Fruit fly (Drosophila melanogaster) whole organism, embryonic: ENCODE measurements around the gene CG43845.

Experiments used
- Abd-B ChIP-seq: fragments of 200-800 bp; sonication (Bioruptor generic); optimal IDR thresholded peaks from 2 replicates; lab custom pipeline; 2018; ENCODE audit warnings: missing biosample characterization, mild to moderate bottlenecking, missing genetic modification characterization, moderate library complexity
- Adf1 ChIP-seq: fragments of 200-800 bp; sonication (Bioruptor generic); IDR thresholded peaks from 2 replicates; pipeline ENCODE4 v1.3.6; 2022; ENCODE audit warnings: missing biosample characterization, missing genetic modification characterization
- Asciz ChIP-seq: fragments of 200-800 bp; sonication (Bioruptor generic); optimal IDR thresholded peaks from 2 replicates; lab custom pipeline; 2017; ENCODE audit warnings: missing biosample characterization, mild to moderate bottlenecking, missing genetic modification characterization, missing genetic modification reagents
- BEAF-32 ChIP-seq: fragments of 200-800 bp; sonication (Bioruptor generic); optimal IDR thresholded peaks from 3 replicates; lab custom pipeline; 2017; ENCODE audit warnings: missing biosample characterization, missing genetic modification characterization, mild to moderate bottlenecking, moderate library complexity, missing genetic modification reagents
- CG11247 ChIP-seq: fragments of 200-800 bp; sonication (Bioruptor generic); IDR thresholded peaks from 2 replicates; pipeline ENCODE4 v1.3.6; 2022; ENCODE audit warnings: missing biosample characterization, missing genetic modification characterization
- CG12104 ChIP-seq: fragments of 200-800 bp; sonication (Bioruptor generic); optimal IDR thresholded peaks from 3 replicates; lab custom pipeline; 2016; ENCODE audit warnings: missing biosample characterization, missing genetic modification characterization
- CG12769 ChIP-seq: fragments of 200-800 bp; sonication (Bioruptor generic); optimal IDR thresholded peaks from 2 replicates; lab custom pipeline; 2019; ENCODE audit warnings: missing biosample characterization, mild to moderate bottlenecking, missing genetic modification characterization, moderate library complexity
- CG13287 ChIP-seq: fragments of 200-800 bp; sonication (Bioruptor generic); IDR thresholded peaks from 2 replicates; pipeline ENCODE4 v1.3.6; 2022; ENCODE audit warnings: missing biosample characterization, missing genetic modification characterization; ENCODE audit not compliant: partially characterized antibody
- CG13894 ChIP-seq: fragments of 200-800 bp; sonication (Bioruptor generic); optimal IDR thresholded peaks from 3 replicates; lab custom pipeline; 2018; ENCODE audit warnings: missing biosample characterization, mild to moderate bottlenecking, missing genetic modification characterization, moderate library complexity
- CG15514 ChIP-seq: fragments of 200-800 bp; sonication (Bioruptor generic); optimal IDR thresholded peaks from 3 replicates; lab custom pipeline; 2017; ENCODE audit warnings: missing biosample characterization, missing genetic modification characterization, mild to moderate bottlenecking, moderate library complexity, missing genetic modification reagents
- CG16863 ChIP-seq: fragments of 200-800 bp; sonication (Bioruptor generic); optimal IDR thresholded peaks from 3 replicates; lab custom pipeline; 2016; ENCODE audit warnings: missing biosample characterization, missing genetic modification characterization
- CG17385 ChIP-seq: fragments of 200-800 bp; sonication (Bioruptor generic); optimal IDR thresholded peaks from 3 replicates; lab custom pipeline; 2018; ENCODE audit warnings: missing biosample characterization, mild to moderate bottlenecking, missing genetic modification characterization
- CG17802 ChIP-seq: fragments of 200-800 bp; sonication (Bioruptor generic); optimal IDR thresholded peaks from 2 replicates; lab custom pipeline; 2018; ENCODE audit warnings: missing biosample characterization, mild to moderate bottlenecking, missing genetic modification characterization, moderate library complexity
- CG18764 ChIP-seq: fragments of 200-800 bp; sonication (Bioruptor generic); optimal IDR thresholded peaks from 3 replicates; lab custom pipeline; 2016; ENCODE audit warnings: missing biosample characterization, missing genetic modification characterization
- CG5180 ChIP-seq: fragments of 200-800 bp; sonication (Bioruptor generic); optimal IDR thresholded peaks from 3 replicates; lab custom pipeline; 2017; ENCODE audit warnings: missing biosample characterization, missing genetic modification characterization, mild to moderate bottlenecking, moderate library complexity, missing genetic modification reagents
- CG6272 ChIP-seq: fragments of 200-800 bp; sonication (Bioruptor generic); IDR thresholded peaks from 2 replicates; pipeline ENCODE4 v1.3.6; 2022; ENCODE audit warnings: missing biosample characterization, missing genetic modification characterization
- CG8924 ChIP-seq: fragments of 200-800 bp; optimal IDR thresholded peaks from 3 replicates; lab custom pipeline; 2019; ENCODE audit warnings: missing biosample characterization, mild to moderate bottlenecking, missing genetic modification characterization, moderate library complexity
- CHES-1-like ChIP-seq: fragments of 200-800 bp; sonication (Bioruptor generic); optimal IDR thresholded peaks from 2 replicates; lab custom pipeline; 2016; ENCODE audit warnings: missing biosample characterization, missing genetic modification characterization
- Camta ChIP-seq: fragments of 200-800 bp; sonication (Bioruptor generic); optimal IDR thresholded peaks from 2 replicates; lab custom pipeline; 2016; ENCODE audit warnings: missing biosample characterization, missing genetic modification characterization
- D19B ChIP-seq: fragments of 200-800 bp; sonication (Bioruptor generic); optimal IDR thresholded peaks from 2 replicates; lab custom pipeline; 2017; ENCODE audit warnings: missing biosample characterization, mild to moderate bottlenecking, missing genetic modification characterization
- Deaf1 ChIP-seq: fragments of 200-800 bp; optimal IDR thresholded peaks from 3 replicates; lab custom pipeline; 2019; ENCODE audit warnings: missing biosample characterization, mild to moderate bottlenecking, missing genetic modification characterization, moderate library complexity
- Dp ChIP-seq: fragments of 200-800 bp; sonication (Bioruptor generic); optimal IDR thresholded peaks from 2 replicates; lab custom pipeline; 2018; ENCODE audit warnings: missing biosample characterization, mild to moderate bottlenecking, missing genetic modification characterization, moderate library complexity
- MBD-R2 ChIP-seq: fragments of 200-800 bp; sonication (Bioruptor generic); IDR thresholded peaks from 2 replicates; pipeline ENCODE4 v1.3.6; 2022; ENCODE audit warnings: missing biosample characterization, missing genetic modification characterization
- Myb ChIP-seq: fragments of 200-800 bp; sonication (Bioruptor generic); optimal IDR thresholded peaks from 2 replicates; lab custom pipeline; 2016; ENCODE audit warnings: missing biosample characterization, missing genetic modification characterization
- NC2α ChIP-seq: fragments of 200-800 bp; sonication (Bioruptor generic); optimal IDR thresholded peaks from 2 replicates; lab custom pipeline; 2016; ENCODE audit warnings: missing biosample characterization, missing genetic modification characterization
- Pdp1 ChIP-seq, 2 experiments: fragments of 200-800 bp; sonication (Bioruptor generic); optimal IDR thresholded peaks; 3 replicates each; lab custom pipeline; 2016; ENCODE audit warnings: missing biosample characterization in 2 of 2, missing genetic modification characterization in 2 of 2, mild to moderate bottlenecking in 1 of 2, moderate library complexity in 1 of 2
- Six4 ChIP-seq: fragments of 200-800 bp; sonication (Bioruptor generic); optimal IDR thresholded peaks from 2 replicates; lab custom pipeline; 2016; ENCODE audit warnings: missing biosample characterization, missing genetic modification characterization
- Xbp1 ChIP-seq: fragments of 200-800 bp; sonication (Bioruptor generic); optimal IDR thresholded peaks from 3 replicates; lab custom pipeline; 2016; ENCODE audit warnings: missing biosample characterization, mild to moderate bottlenecking, missing genetic modification characterization
- abd-A ChIP-seq: fragments of 200-800 bp; sonication (Bioruptor generic); optimal IDR thresholded peaks from 3 replicates; lab custom pipeline; 2019; ENCODE audit warnings: missing biosample characterization, mild to moderate bottlenecking, missing genetic modification characterization, moderate library complexity
- ara ChIP-seq: fragments of 200-800 bp; sonication (Bioruptor generic); IDR thresholded peaks from 2 replicates; pipeline ENCODE4 v1.3.6; 2022; ENCODE audit warnings: missing biosample characterization, missing genetic modification characterization
- chinmo ChIP-seq: fragments of 200-800 bp; sonication (Bioruptor generic); IDR thresholded peaks from 4 replicates; pipeline ENCODE4 v1.3.6; 2022; ENCODE audit warnings: missing biosample characterization, missing genetic modification characterization; ENCODE audit not compliant: partially characterized antibody
- insv ChIP-seq, 2 experiments: fragments of 200-800 bp; sonication (Bioruptor generic); optimal IDR thresholded peaks; 3 replicates each; lab custom pipeline; 2016 to 2018; ENCODE audit warnings: missing biosample characterization in 2 of 2, missing genetic modification characterization in 2 of 2
- nerfin-2 ChIP-seq: fragments of 200-800 bp; sonication (Bioruptor generic); IDR thresholded peaks from 2 replicates; pipeline ENCODE4 v1.3.6; 2022; ENCODE audit warnings: missing biosample characterization, missing genetic modification characterization; ENCODE audit not compliant: partially characterized antibody
- org-1 ChIP-seq: fragments of 200-800 bp; sonication (Bioruptor generic); optimal IDR thresholded peaks from 2 replicates; lab custom pipeline; 2017; ENCODE audit warnings: missing biosample characterization, missing genetic modification characterization
- peb ChIP-seq: fragments of 200-800 bp; sonication (Bioruptor generic); IDR thresholded peaks from 2 replicates; pipeline ENCODE4 v1.3.6; 2022; ENCODE audit warnings: missing biosample characterization, missing genetic modification characterization
- pita ChIP-seq: fragments of 200-800 bp; sonication (Bioruptor generic); optimal IDR thresholded peaks from 2 replicates; lab custom pipeline; 2017; ENCODE audit warnings: missing biosample characterization, mild to moderate bottlenecking, missing genetic modification characterization
- scrt ChIP-seq: fragments of 200-800 bp; sonication (Bioruptor generic); optimal IDR thresholded peaks from 2 replicates; lab custom pipeline; 2018; ENCODE audit warnings: missing biosample characterization, mild to moderate bottlenecking, missing genetic modification characterization, moderate library complexity
- sens-2 ChIP-seq: fragments of 200-800 bp; sonication (Bioruptor generic); IDR thresholded peaks from 2 replicates; pipeline ENCODE4 v1.3.6; 2022; ENCODE audit warnings: missing biosample characterization, missing genetic modification characterization
- so ChIP-seq: fragments of 200-800 bp; sonication (Bioruptor generic); IDR thresholded peaks from 3 replicates; pipeline ENCODE4 v1.3.6; 2022; ENCODE audit warnings: missing biosample characterization, missing genetic modification characterization
- sug ChIP-seq: fragments of 200-800 bp; optimal IDR thresholded peaks from 2 replicates; lab custom pipeline; 2019; ENCODE audit warnings: missing biosample characterization, mild to moderate bottlenecking, missing genetic modification characterization, moderate library complexity
- tgo ChIP-seq: fragments of 200-800 bp; sonication (Bioruptor generic); IDR thresholded peaks from 3 replicates; pipeline ENCODE4 v1.3.6; 2022; ENCODE audit warnings: missing biosample characterization, missing genetic modification characterization
- tx ChIP-seq: fragments of 200-800 bp; sonication (Bioruptor generic); optimal IDR thresholded peaks from 2 replicates; lab custom pipeline; 2016; ENCODE audit warnings: missing biosample characterization, missing genetic modification characterization
- zfh1 ChIP-seq: fragments of 200-800 bp; sonication (Bioruptor generic); IDR thresholded peaks from 3 replicates; pipeline ENCODE4 v1.3.6; 2022; ENCODE audit warnings: missing biosample characterization, missing genetic modification characterization

The CG43845 gene

dm6 chr3R:5502646-5503045, 20.3 kb downstream of the CG43845 start, which contains the start of gene NKCC (continued):
- TF ChIP-seq Adf1 (GFP tag; lab: Robert Waterston, UW) (peak; percentile 57), CG12104 (no peak), tgo (GFP tag; lab: Robert Waterston, UW) (no peak), Xbp1 (GFP tag; lab: Kevin White, UChicago) (no peak), Myb (peak; percentile 1), CG17802 (tag; lab: Kevin White, UChicago) (no peak), Deaf1 (tag; lab: Kevin White, UChicago) (peak; percentile 80), CG11247 (GFP tag; lab: Robert Waterston, UW) (no peak), chinmo (0 out of 4 replicates have a peak, but pooled peaks have one; percentile 34), CG5180 (GFP tag; lab: Kevin White, UChicago) (peak; percentile 86), zfh1 (GFP tag; lab: Robert Waterston, UW) (0 out of 3 replicates have a peak, but pooled peaks have one; percentile 12), BEAF-32 (GFP tag; lab: Kevin White, UChicago) (no peak), ara (GFP tag; lab: Robert Waterston, UW) (no peak), MBD-R2 (GFP tag; lab: Robert Waterston, UW) (0 out of 2 replicates have a peak, but pooled peaks have one; percentile 18), pita (GFP tag; lab: Kevin White, UChicago) (no peak), peb (GFP tag; lab: Robert Waterston, UW) (no peak), Six4 (GFP tag; lab: Kevin White, UChicago) (no peak), scrt (GFP tag; lab: Kevin White, UChicago) (peak; percentile 31), CG8924 (tag; lab: Kevin White, UChicago) (no peak), insv (GFP tag; optimal IDR thresholded peaks at IDR 0.05; lab: Kevin White, UChicago) (no peak), CG12769 (tag; lab: Kevin White, UChicago) (peak; percentile 30), Asciz (GFP tag; lab: Kevin White, UChicago) (no peak), CG6272 (GFP tag; lab: Robert Waterston, UW) (no peak), sug (tag; lab: Kevin White, UChicago) (peak; percentile 22), abd-A (tag; lab: Kevin White, UChicago) (no peak), tx (GFP tag; lab: Kevin White, UChicago) (no peak), nerfin-2 (GFP tag; lab: Robert Waterston, UW) (no peak), CHES-1-like (GFP tag; lab: Kevin White, UChicago) (no peak), D19B (peak; percentile 27), Dp (GFP tag; lab: Kevin White, UChicago) (peak; percentile 10), NC2α (GFP tag; lab: Kevin White, UChicago) (no peak), CG13287 (GFP tag; lab: Robert Waterston, UW) (peak; percentile 29; the same call in 1 of the 2 replicates), Pdp1 (GFP tag; optimal IDR thresholded peaks at IDR 0.05; lab: Kevin White, UChicago) (peak in 1 of 2 experiments; percentile 3), CG13894 (tag; lab: Kevin White, UChicago) (peak; percentile 13), so (GFP tag; lab: Robert Waterston, UW) (no peak), org-1 (no peak), Camta (GFP tag; lab: Kevin White, UChicago) (no peak), CG15514 (peak; percentile 25), CG18764 (GFP tag; lab: Kevin White, UChicago) (no peak), CG16863 (GFP tag; lab: Kevin White, UChicago) (no peak), Abd-B (no peak), sens-2 (0 out of 2 replicates have a peak, but pooled peaks have one; percentile 4), CG17385 (GFP tag; lab: Kevin White, UChicago) (no peak)
